Worm (Caenorhabditis elegans): ENCODE measurements around the gene F43C1.7.

- TF ChIP-seq mdl-1 (tag; optimal IDR thresholded peaks at IDR 0.05) (no peak), unc-39 (tag; optimal IDR thresholded peaks at IDR 0.05) (no peak), nhr-11 (tag; optimal IDR thresholded peaks at IDR 0.05) (no peak), nhr-12 (tag; optimal IDR thresholded peaks at IDR 0.05) (no peak), ama-1 (optimal IDR thresholded peaks at IDR 0.05) (no peak), lin-11 (tag; optimal IDR thresholded peaks at IDR 0.05) (no peak), lin-39 (tag; optimal IDR thresholded peaks at IDR 0.05) (no peak), nhr-237 (tag; optimal IDR thresholded peaks at IDR 0.05) (no peak)
Measured at ce11 chrIII:4228841-4229240, 13.5 kb downstream of the F43C1.7 start, which contains the start of gene F43C1.5.

All from whole organism, L2 larva.